Fruit fly (Drosophila melanogaster): Measurements from ENCODE around the gene ppk19.
A peak's percentile ranks its signal among the peaks of the same experiment; 100 is the strongest.

Gene ppk19

dm6 chr3R:29651488-29651887, 20.8 kb upstream of the ppk19 start (continued):
- TF ChIP-seq CG7745 (tag; optimal IDR thresholded peaks at IDR 0.05) (no peak), CG16863 (GFP tag; optimal IDR thresholded peaks at IDR 0.05) (no peak), ken (GFP tag; IDR thresholded peaks at IDR 0.05) (no peak), insv (GFP tag; optimal IDR thresholded peaks at IDR 0.05) (no peak), Hr78 (GFP tag; optimal IDR thresholded peaks at IDR 0.05) (no peak), CG43689 (GFP tag; IDR thresholded peaks at IDR 0.05) (no peak), HLH4C (GFP tag; IDR thresholded peaks at IDR 0.05; ENCODE audit: partially characterized antibody) (no peak), CG4707 (GFP tag; optimal IDR thresholded peaks at IDR 0.05) (no peak), Asciz (GFP tag; optimal IDR thresholded peaks at IDR 0.05) (peak; percentile 9), jumu (GFP tag; optimal IDR thresholded peaks at IDR 0.05) (no peak), tna (GFP tag; IDR thresholded peaks at IDR 0.05; ENCODE audit: partially characterized antibody) (no peak), Bdp1 (GFP tag; optimal IDR thresholded peaks at IDR 0.05) (no peak), CG2712 (tag; optimal IDR thresholded peaks at IDR 0.05) (no peak), NC2β (GFP tag; optimal IDR thresholded peaks at IDR 0.05) (no peak), Fer2 (tag; optimal IDR thresholded peaks at IDR 0.05) (no peak), chif (GFP tag; optimal IDR thresholded peaks at IDR 0.05) (no peak), toy (GFP tag; IDR thresholded peaks at IDR 0.05) (no peak), CG9797 (GFP tag; optimal IDR thresholded peaks at IDR 0.05) (no peak), CG9932 (GFP tag; IDR thresholded peaks at IDR 0.05) (no peak), Drgx (GFP tag; IDR thresholded peaks at IDR 0.05) (no peak), Dll (GFP tag; IDR thresholded peaks at IDR 0.05; ENCODE audit: partially characterized antibody) (no peak), sqz (GFP tag; optimal IDR thresholded peaks at IDR 0.05) (no peak), CG6272 (GFP tag; IDR thresholded peaks at IDR 0.05) (no peak), YL-1 (GFP tag; optimal IDR thresholded peaks at IDR 0.05) (no peak), bsh (GFP tag; optimal IDR thresholded peaks at IDR 0.05) (no peak), CG12659 (GFP tag; optimal IDR thresholded peaks at IDR 0.05) (peak; percentile 14), CG7372 (GFP tag; IDR thresholded peaks at IDR 0.05) (no peak), Tbp (GFP tag; optimal IDR thresholded peaks at IDR 0.05) (no peak), CG6791 (GFP tag; IDR thresholded peaks at IDR 0.05; ENCODE audit: partially characterized antibody) (no peak), zfh2 (GFP tag; optimal IDR thresholded peaks at IDR 0.05) (no peak), Taf1 (GFP tag; IDR thresholded peaks at IDR 0.05) (no peak), hb (GFP tag; IDR thresholded peaks at IDR 0.05; ENCODE audit: partially characterized antibody) (no peak), Scr (GFP tag; IDR thresholded peaks at IDR 0.05; ENCODE audit: partially characterized antibody) (no peak), Nf-YA (GFP tag; IDR thresholded peaks at IDR 0.05) (0 out of 2 replicates have a peak, but pooled peaks have one; percentile 17), her (GFP tag; optimal IDR thresholded peaks at IDR 0.05) (no peak), en (GFP tag; optimal IDR thresholded peaks at IDR 0.05) (no peak), Lhr (GFP tag; optimal IDR thresholded peaks at IDR 0.05) (no peak), Hmx (GFP tag; optimal IDR thresholded peaks at IDR 0.05) (no peak), Ada2b (GFP tag; IDR thresholded peaks at IDR 0.05) (peak; percentile 59), slbo (GFP tag; IDR thresholded peaks at IDR 0.05) (peak; percentile 56; the same call in 1 of the 2 replicates), pb (GFP tag; optimal IDR thresholded peaks at IDR 0.05) (no peak), Dip3 (GFP tag; optimal IDR thresholded peaks at IDR 0.05) (no peak), otp (GFP tag; IDR thresholded peaks at IDR 0.05) (0 out of 3 replicates have a peak, but pooled peaks have one; percentile 25), Gsc (GFP tag; IDR thresholded peaks at IDR 0.05) (no peak), dysf (GFP tag; IDR thresholded peaks at IDR 0.05) (peak; percentile 45; the same call in 1 of the 3 replicates), vfl (GFP tag; optimal IDR thresholded peaks at IDR 0.05) (no peak), CG8944 (GFP tag; optimal IDR thresholded peaks at IDR 0.05) (no peak), GATAe (GFP tag; conservative IDR thresholded peaks at IDR 0.05) (no peak), CG10274 (GFP tag; optimal IDR thresholded peaks at IDR 0.05) (no peak), CG13775 (GFP tag; optimal IDR thresholded peaks at IDR 0.05) (peak; percentile 23), pfk (GFP tag; optimal IDR thresholded peaks at IDR 0.05) (no peak)

Measured in whole organism, embryonic.